Worm (Caenorhabditis elegans): ENCODE results near the gene srbc-82.

The srbc-82 gene

ce11 chrV:16300276-16300675 is at the start of gene srbc-82:
srbc-82 (plus strand) TSS chrV:16300576.
- TF ChIP-seq nhr-71 (tag; optimal IDR thresholded peaks at IDR 0.05) (no peak), skn-1 (tag; optimal IDR thresholded peaks at IDR 0.05) (no peak), elt-3 (tag; optimal IDR thresholded peaks at IDR 0.05) (no peak), fos-1 (tag; optimal IDR thresholded peaks at IDR 0.05) (no peak), blmp-1 (tag; optimal IDR thresholded peaks at IDR 0.05) (no peak)

ce11 chrV:16253687-16254086 is 46.7 kb upstream of the srbc-82 start, which contains the start of gene gcy-20:
gcy-20 (minus strand) TSS chrV:16253787.
- no peak for TF ChIP-seq lsy-2 (tag; optimal IDR thresholded peaks at IDR 0.05)
- TF ChIP-seq snu-23 (GFP tag; optimal IDR thresholded peaks at IDR 0.05): no peak
- no peak for TF ChIP-seq skn-1 (tag; optimal IDR thresholded peaks at IDR 0.05)
- no peak for TF ChIP-seq C34B4.2 (tag; optimal IDR thresholded peaks at IDR 0.05)
- TF ChIP-seq ceh-82 (tag; optimal IDR thresholded peaks at IDR 0.05): no peak
- no peak for TF ChIP-seq nhr-76 (tag; optimal IDR thresholded peaks at IDR 0.05)
- TF ChIP-seq ces-1 (GFP tag; optimal IDR thresholded peaks at IDR 0.05): no peak
- TF ChIP-seq lin-13 (GFP tag; optimal IDR thresholded peaks at IDR 0.05): no peak
- no peak for TF ChIP-seq xbp-1 (tag; optimal IDR thresholded peaks at IDR 0.05)
- no peak for TF ChIP-seq mdl-1 (tag; optimal IDR thresholded peaks at IDR 0.05)
- TF ChIP-seq dsc-1 (tag; optimal IDR thresholded peaks at IDR 0.05): no peak
- no peak for TF ChIP-seq ceh-88 (GFP tag; IDR thresholded peaks at IDR 0.05)
- no peak for TF ChIP-seq Y116A8C.19 (tag; optimal IDR thresholded peaks at IDR 0.05; ENCODE audit: borderline replicate concordance)
- TF ChIP-seq tbx-2 (tag; optimal IDR thresholded peaks at IDR 0.05): no peak
- TF ChIP-seq unc-130 (tag; optimal IDR thresholded peaks at IDR 0.05): no peak
- TF ChIP-seq lin-39 (tag; optimal IDR thresholded peaks at IDR 0.05): no peak
- TF ChIP-seq alr-1 (tag; optimal IDR thresholded peaks at IDR 0.05; ENCODE audit: borderline replicate concordance): no peak
- no peak for TF ChIP-seq nhr-84 (tag; optimal IDR thresholded peaks at IDR 0.05)
- TF ChIP-seq sptf-1 (tag; optimal IDR thresholded peaks at IDR 0.05): no peak

- TF ChIP-seq mep-1 (tag; optimal IDR thresholded peaks at IDR 0.05): no peak
- TF ChIP-seq efl-3 (GFP tag; optimal IDR thresholded peaks at IDR 0.05): no peak
- no peak for TF ChIP-seq elt-3 (tag; optimal IDR thresholded peaks at IDR 0.05)
- TF ChIP-seq dpl-1 (GFP tag; optimal IDR thresholded peaks at IDR 0.05): no peak
- no peak for TF ChIP-seq sptf-1 (tag; optimal IDR thresholded peaks at IDR 0.05)
- no peak for TF ChIP-seq snu-23 (GFP tag; optimal IDR thresholded peaks at IDR 0.05)
- TF ChIP-seq nhr-47 (tag; optimal IDR thresholded peaks at IDR 0.05): no peak
- TF ChIP-seq fkh-8 (tag; optimal IDR thresholded peaks at IDR 0.05): no peak
- TF ChIP-seq unc-98 (GFP tag; IDR thresholded peaks at IDR 0.05): no peak
- no peak for TF ChIP-seq nhr-20 (tag; optimal IDR thresholded peaks at IDR 0.05)
- TF ChIP-seq nhr-84 (tag; optimal IDR thresholded peaks at IDR 0.05): no peak
- no peak for TF ChIP-seq sup-37 (GFP tag; optimal IDR thresholded peaks at IDR 0.05)
- TF ChIP-seq lir-3 (tag; optimal IDR thresholded peaks at IDR 0.05; ENCODE audit: poor library complexity): no peak
- TF ChIP-seq ceh-82 (tag; optimal IDR thresholded peaks at IDR 0.05): no peak
Observed at ce11 chrV:16256395-16256794, 44.0 kb upstream of the srbc-82 start, which contains the start of gene bgnt-1.3. bgnt-1.3 (minus strand) TSS chrV:16256495.

- no peak for TF ChIP-seq nhr-76 (tag; optimal IDR thresholded peaks at IDR 0.05)
- no peak for TF ChIP-seq C16A3.4 (tag; optimal IDR thresholded peaks at IDR 0.05)
- TF ChIP-seq swsn-7 (tag; optimal IDR thresholded peaks at IDR 0.05): no peak
- no peak for TF ChIP-seq aha-1 (tag; optimal IDR thresholded peaks at IDR 0.05)
- no peak for TF ChIP-seq ama-1 (optimal IDR thresholded peaks at IDR 0.05)
- no peak for TF ChIP-seq sox-4 (tag; optimal IDR thresholded peaks at IDR 0.05)
- TF ChIP-seq F16B12.6 (tag; optimal IDR thresholded peaks at IDR 0.05): no peak
- no peak for TF ChIP-seq fkh-8 (tag; optimal IDR thresholded peaks at IDR 0.05)
- no peak for TF ChIP-seq lin-14 (GFP tag; optimal IDR thresholded peaks at IDR 0.05)
- no peak for TF ChIP-seq isw-1 (GFP tag; IDR thresholded peaks at IDR 0.05)
- TF ChIP-seq mep-1 (tag; optimal IDR thresholded peaks at IDR 0.05): no peak
- no peak for TF ChIP-seq rnt-1 (tag; optimal IDR thresholded peaks at IDR 0.05)
- TF ChIP-seq tbx-2 (tag; optimal IDR thresholded peaks at IDR 0.05): no peak
- no peak for TF ChIP-seq lin-13 (GFP tag; optimal IDR thresholded peaks at IDR 0.05)
Observed at ce11 chrV:16258142-16258541, 42.2 kb upstream of the srbc-82 start, which contains the start of gene nhr-218. nhr-218 (plus strand) TSS chrV:16258442.

Measured in whole organism, L1 larva.